Fruit fly (Drosophila melanogaster) whole organism, embryonic: ENCODE data around the gene rho-5.
A peak's percentile ranks its signal among the peaks of the same experiment; 100 is the strongest.

Experiments used
- CG10321 ChIP-seq: fragments of 200-800 bp; sonication (Bioruptor generic); IDR thresholded peaks from 2 replicates; pipeline ENCODE4 v1.3.6; 2022; ENCODE audit warnings: missing biosample characterization, missing genetic modification characterization
- CG10979 ChIP-seq: fragments of 200-800 bp; sonication (Bioruptor generic); optimal IDR thresholded peaks from 2 replicates; lab custom pipeline; 2018; ENCODE audit warnings: missing biosample characterization, mild to moderate bottlenecking, missing genetic modification characterization, moderate library complexity
- CG12744 ChIP-seq: fragments of 200-800 bp; sonication (Bioruptor generic); optimal IDR thresholded peaks from 2 replicates; lab custom pipeline; 2016; ENCODE audit warnings: missing biosample characterization, missing genetic modification characterization
- CG12942 ChIP-seq: fragments of 200-800 bp; sonication (Bioruptor generic); optimal IDR thresholded peaks from 3 replicates; lab custom pipeline; 2016; ENCODE audit warnings: missing biosample characterization, missing genetic modification characterization
- CG1647 ChIP-seq: fragments of 200-800 bp; sonication (Bioruptor generic); optimal IDR thresholded peaks from 3 replicates; lab custom pipeline; 2016; ENCODE audit warnings: missing biosample characterization, missing genetic modification characterization
- CG17359 ChIP-seq: fragments of 200-800 bp; sonication (Bioruptor generic); optimal IDR thresholded peaks from 3 replicates; lab custom pipeline; 2018; ENCODE audit warnings: missing biosample characterization, mild to moderate bottlenecking, missing genetic modification characterization, moderate library complexity
- CG17385 ChIP-seq: fragments of 200-800 bp; sonication (Bioruptor generic); optimal IDR thresholded peaks from 3 replicates; lab custom pipeline; 2018; ENCODE audit warnings: missing biosample characterization, mild to moderate bottlenecking, missing genetic modification characterization
- CG17802 ChIP-seq: fragments of 200-800 bp; sonication (Bioruptor generic); optimal IDR thresholded peaks from 2 replicates; lab custom pipeline; 2018; ENCODE audit warnings: missing biosample characterization, mild to moderate bottlenecking, missing genetic modification characterization, moderate library complexity
- CG2678 ChIP-seq: fragments of 200-800 bp; sonication (Bioruptor generic); optimal IDR thresholded peaks from 3 replicates; lab custom pipeline; 2019; ENCODE audit warnings: missing biosample characterization, mild to moderate bottlenecking, missing genetic modification characterization, moderate library complexity
- CG33557 ChIP-seq: fragments of 200-800 bp; sonication (Bioruptor generic); optimal IDR thresholded peaks from 2 replicates; lab custom pipeline; 2019; ENCODE audit warnings: missing biosample characterization, mild to moderate bottlenecking, missing genetic modification characterization, moderate library complexity
- CG34224 ChIP-seq: fragments of 200-800 bp; sonication (Bioruptor generic); IDR thresholded peaks from 3 replicates; pipeline ENCODE4 v1.3.6; 2022; ENCODE audit warnings: missing biosample characterization, missing genetic modification characterization; ENCODE audit not compliant: partially characterized antibody
- CG3726 ChIP-seq: fragments of 200-800 bp; sonication (Bioruptor generic); IDR thresholded peaks from 3 replicates; pipeline ENCODE4, ENCODE4 v1.3.6; 2022; ENCODE audit warnings: missing biosample characterization, missing genetic modification characterization
- CG3838 ChIP-seq: fragments of 200-800 bp; sonication (Bioruptor generic); optimal IDR thresholded peaks from 3 replicates; lab custom pipeline; 2016; ENCODE audit warnings: missing biosample characterization, missing genetic modification characterization
- CG4404 ChIP-seq: fragments of 200-800 bp; sonication (Bioruptor generic); IDR thresholded peaks from 2 replicates; pipeline ENCODE4 v1.3.6; 2022; ENCODE audit warnings: missing biosample characterization, missing genetic modification characterization
- CG4730 ChIP-seq: fragments of 200-800 bp; sonication (Bioruptor generic); IDR thresholded peaks from 2 replicates; pipeline ENCODE4 v1.3.6; 2022; ENCODE audit warnings: missing biosample characterization, missing genetic modification characterization
- CG6254 ChIP-seq: fragments of 200-800 bp; sonication (Bioruptor generic); optimal IDR thresholded peaks from 3 replicates; lab custom pipeline; 2017; ENCODE audit warnings: mild to moderate bottlenecking, missing biosample characterization, missing genetic modification reagents, missing genetic modification characterization
- CG7987 ChIP-seq: fragments of 200-800 bp; sonication (Bioruptor generic); optimal IDR thresholded peaks from 2 replicates; lab custom pipeline; 2018; ENCODE audit warnings: missing biosample characterization, mild to moderate bottlenecking, missing genetic modification characterization, moderate library complexity
- CG8388 ChIP-seq: fragments of 200-800 bp; sonication (Bioruptor generic); optimal IDR thresholded peaks from 2 replicates; lab custom pipeline; 2019; ENCODE audit warnings: missing biosample characterization, mild to moderate bottlenecking, missing genetic modification characterization, moderate library complexity
- CG8478 ChIP-seq: fragments of >200 bp; optimal IDR thresholded peaks from 2 replicates; lab custom pipeline; 2018
- CG8765 ChIP-seq: fragments of 200-800 bp; sonication (Bioruptor generic); IDR thresholded peaks from 2 replicates; pipeline ENCODE4 v1.3.6; 2022; ENCODE audit warnings: missing biosample characterization, missing genetic modification characterization
- CTCF ChIP-seq: fragments of 200-800 bp; sonication (Bioruptor generic); optimal IDR thresholded peaks from 2 replicates; lab custom pipeline; 2017; ENCODE audit warnings: missing biosample characterization, mild to moderate bottlenecking, missing genetic modification characterization, moderate library complexity
- Chrac-16 ChIP-seq: fragments of 200-800 bp; sonication (Bioruptor generic); optimal IDR thresholded peaks from 3 replicates; lab custom pipeline; 2016; ENCODE audit warnings: missing biosample characterization, missing genetic modification characterization
- Ets97D ChIP-seq: fragments of 200-800 bp; sonication (Bioruptor generic); optimal IDR thresholded peaks from 3 replicates; lab custom pipeline; 2016; ENCODE audit warnings: missing biosample characterization, missing genetic modification characterization
- Gsc ChIP-seq: fragments of 200-800 bp; sonication (Bioruptor generic); IDR thresholded peaks from 2 replicates; pipeline ENCODE4 v1.3.6; 2022; ENCODE audit warnings: missing biosample characterization, missing genetic modification characterization
- H15 ChIP-seq: fragments of 200-800 bp; sonication (Bioruptor generic); IDR thresholded peaks from 3 replicates; pipeline ENCODE4 v1.3.6; 2022; ENCODE audit warnings: missing biosample characterization, missing genetic modification characterization
- H2.0 ChIP-seq: fragments of 200-800 bp; sonication (Bioruptor generic); IDR thresholded peaks from 2 replicates; pipeline ENCODE4 v1.3.6; 2022; ENCODE audit warnings: missing biosample characterization, missing genetic modification characterization
- Lhr ChIP-seq: fragments of 200-800 bp; sonication (Bioruptor generic); optimal IDR thresholded peaks from 3 replicates; lab custom pipeline; 2017; ENCODE audit warnings: mild to moderate bottlenecking, missing biosample characterization, missing genetic modification reagents, missing genetic modification characterization
- Nf-YA ChIP-seq: fragments of 200-800 bp; sonication (Bioruptor generic); IDR thresholded peaks from 2 replicates; pipeline ENCODE4 v1.3.6; 2022; ENCODE audit warnings: missing biosample characterization, missing genetic modification characterization
- amos ChIP-seq: fragments of 200-800 bp; sonication (Bioruptor generic); IDR thresholded peaks from 2 replicates; pipeline ENCODE4 v1.3.6; 2022; ENCODE audit warnings: missing biosample characterization, missing genetic modification characterization; ENCODE audit not compliant: partially characterized antibody
- ap ChIP-seq: fragments of 200-800 bp; sonication (Bioruptor generic); IDR thresholded peaks from 2 replicates; pipeline ENCODE4 v1.3.6; 2022; ENCODE audit warnings: missing biosample characterization, missing genetic modification characterization
- bbx ChIP-seq: fragments of 200-800 bp; sonication (Bioruptor generic); IDR thresholded peaks from 2 replicates; pipeline ENCODE4 v1.3.6; 2022; ENCODE audit warnings: missing biosample characterization, missing genetic modification characterization; ENCODE audit not compliant: partially characterized antibody
- bowl ChIP-seq: fragments of 200-800 bp; sonication (Bioruptor generic); IDR thresholded peaks from 2 replicates; pipeline ENCODE4 v1.3.6; 2022; ENCODE audit warnings: missing biosample characterization, missing genetic modification characterization
- dan ChIP-seq: fragments of 200-800 bp; sonication (Bioruptor generic); IDR thresholded peaks from 2 replicates; pipeline ENCODE4 v1.3.6; 2022; ENCODE audit warnings: missing biosample characterization, missing genetic modification characterization
- dati ChIP-seq: fragments of 200-800 bp; sonication (Bioruptor generic); IDR thresholded peaks from 2 replicates; pipeline ENCODE4 v1.3.6; 2022; ENCODE audit warnings: missing biosample characterization, missing genetic modification characterization
- emc ChIP-seq: fragments of 200-800 bp; sonication (Bioruptor generic); optimal IDR thresholded peaks from 2 replicates; lab custom pipeline; 2016; ENCODE audit warnings: missing biosample characterization, missing genetic modification characterization
- exex ChIP-seq: fragments of 200-800 bp; sonication (Bioruptor generic); optimal IDR thresholded peaks from 4 replicates; lab custom pipeline; 2018; ENCODE audit warnings: missing biosample characterization, mild to moderate bottlenecking, missing genetic modification characterization, moderate library complexity
- fd64A ChIP-seq: fragments of 200-800 bp; sonication (Bioruptor generic); optimal IDR thresholded peaks from 3 replicates; lab custom pipeline; 2018; ENCODE audit warnings: missing biosample characterization, mild to moderate bottlenecking, missing genetic modification characterization
- grn ChIP-seq: fragments of 200-800 bp; sonication (Bioruptor generic); optimal IDR thresholded peaks from 3 replicates; lab custom pipeline; 2017; ENCODE audit warnings: missing biosample characterization, missing genetic modification characterization
- hb ChIP-seq: fragments of 200-800 bp; sonication (Bioruptor generic); IDR thresholded peaks from 3 replicates; pipeline ENCODE4 v1.3.6; 2022; ENCODE audit warnings: missing biosample characterization, missing genetic modification characterization; ENCODE audit not compliant: partially characterized antibody
- jumu ChIP-seq: fragments of 200-800 bp; sonication (Bioruptor generic); optimal IDR thresholded peaks from 3 replicates; lab custom pipeline; 2016; ENCODE audit warnings: missing biosample characterization, missing genetic modification characterization
- klu ChIP-seq: fragments of 200-800 bp; sonication (Bioruptor generic); IDR thresholded peaks from 2 replicates; pipeline ENCODE4 v1.3.6; 2022; ENCODE audit warnings: missing biosample characterization, missing genetic modification characterization
- lbe ChIP-seq: fragments of 200-800 bp; sonication (Bioruptor generic); optimal IDR thresholded peaks from 2 replicates; lab custom pipeline; 2016; ENCODE audit warnings: missing biosample characterization, mild to moderate bottlenecking, missing genetic modification characterization
- odd ChIP-seq: fragments of 200-800 bp; sonication (Bioruptor generic); optimal IDR thresholded peaks from 2 replicates; lab custom pipeline; 2017; ENCODE audit warnings: missing biosample characterization, mild to moderate bottlenecking, missing genetic modification characterization
- pho ChIP-seq: fragments of 200-800 bp; sonication (Bioruptor generic); optimal IDR thresholded peaks from 2 replicates; lab custom pipeline; 2016; ENCODE audit warnings: missing biosample characterization, missing genetic modification characterization
- pros ChIP-seq: fragments of 200-800 bp; sonication (Bioruptor generic); optimal IDR thresholded peaks from 3 replicates; lab custom pipeline; 2019; ENCODE audit warnings: missing biosample characterization, mild to moderate bottlenecking, missing genetic modification characterization, moderate library complexity
- sr ChIP-seq: fragments of 200-800 bp; sonication (Bioruptor generic); IDR thresholded peaks from 3 replicates; pipeline ENCODE4 v1.3.6; 2022; ENCODE audit warnings: missing biosample characterization, missing genetic modification characterization
- sug ChIP-seq: fragments of 200-800 bp; optimal IDR thresholded peaks from 2 replicates; lab custom pipeline; 2019; ENCODE audit warnings: missing biosample characterization, mild to moderate bottlenecking, missing genetic modification characterization, moderate library complexity
- tll ChIP-seq, 2 experiments: fragments of 200-800 bp in 1 of 2; fragments of >200 bp in 1 of 2; sonication (Bioruptor generic) in 1 of 2; optimal IDR thresholded peaks; 2 replicates each; lab custom pipeline; 2017 to 2019; ENCODE audit warnings: missing biosample characterization in 2 of 2, missing genetic modification characterization in 2 of 2, mild to moderate bottlenecking in 1 of 2, moderate library complexity in 1 of 2
- trem ChIP-seq: fragments of 200-800 bp; optimal IDR thresholded peaks from 3 replicates; lab custom pipeline; 2019; ENCODE audit warnings: missing biosample characterization, mild to moderate bottlenecking, missing genetic modification characterization, moderate library complexity
- tup ChIP-seq: fragments of 200-800 bp; sonication (Bioruptor generic); optimal IDR thresholded peaks from 2 replicates; lab custom pipeline; 2016; ENCODE audit warnings: missing biosample characterization, mild to moderate bottlenecking, missing genetic modification characterization, moderate library complexity
- twi ChIP-seq: fragments of 200-800 bp; optimal IDR thresholded peaks from 2 replicates; lab custom pipeline; 2019; ENCODE audit warnings: missing biosample characterization, mild to moderate bottlenecking, missing genetic modification characterization, moderate library complexity
- vnd ChIP-seq: fragments of 200-800 bp; sonication (Bioruptor generic); IDR thresholded peaks from 3 replicates; pipeline ENCODE4 v1.3.6; 2022; ENCODE audit warnings: missing biosample characterization, missing genetic modification characterization; ENCODE audit not compliant: partially characterized antibody

Gene rho-5

dm6 chr2L:10339212-10339721, 34.4 kb downstream of the rho-5 start, which contains the start of gene SamDC (continued):
- TF ChIP-seq klu (GFP tag; lab: Robert Waterston, UW) (no peak), CG2678 (tag; lab: Kevin White, UChicago) (peak; percentile 33), bbx (GFP tag; lab: Robert Waterston, UW) (peak; percentile 86), grn (GFP tag; lab: Kevin White, UChicago) (peak; percentile 99), CG3726 (no peak), sr (GFP tag; lab: Robert Waterston, UW) (no peak), CG6254 (no peak), odd (no peak), CG8388 (GFP tag; lab: Kevin White, UChicago) (peak; percentile 99), H2.0 (GFP tag; lab: Robert Waterston, UW) (no peak), CG12942 (GFP tag; lab: Kevin White, UChicago) (peak; percentile 4), sug (tag; lab: Kevin White, UChicago) (peak; percentile 48), CG8478 (lab: Kevin White, UChicago) (no peak), dati (GFP tag; lab: Robert Waterston, UW) (no peak), Ets97D (GFP tag; lab: Kevin White, UChicago) (peak; percentile 42), pho (GFP tag; lab: Kevin White, UChicago) (peak; percentile 46), Chrac-16 (GFP tag; lab: Kevin White, UChicago) (no peak), Gsc (GFP tag; lab: Robert Waterston, UW) (no peak), CG17385 (GFP tag; lab: Kevin White, UChicago) (peak; percentile 48), CG17802 (tag; lab: Kevin White, UChicago) (peak; percentile 91), hb (GFP tag; lab: Robert Waterston, UW) (peak; percentile 73; the same call in 2 of the 3 replicates), CG7987 (GFP tag; lab: Kevin White, UChicago) (peak; percentile 21), tll (GFP tag; optimal IDR thresholded peaks at IDR 0.05; lab: Kevin White, UChicago) (no peak), CG10979 (tag; lab: Kevin White, UChicago) (peak; percentile 16), ap (no peak), H15 (GFP tag; lab: Robert Waterston, UW) (no peak), CTCF (GFP tag; lab: Kevin White, UChicago) (no peak), emc (no peak), CG4404 (GFP tag; lab: Robert Waterston, UW) (no peak), amos (GFP tag; lab: Robert Waterston, UW) (peak; percentile 88; the same call in 1 of the 2 replicates), CG8765 (GFP tag; lab: Robert Waterston, UW) (no peak), CG1647 (no peak), vnd (GFP tag; lab: Robert Waterston, UW) (peak; percentile 59; the same call in 2 of the 3 replicates), twi (tag; lab: Kevin White, UChicago) (peak; percentile 17), CG10321 (no peak), trem (tag; lab: Kevin White, UChicago) (peak; percentile 45), exex (tag; lab: Kevin White, UChicago) (no peak), tup (GFP tag; lab: Kevin White, UChicago) (no peak), CG12744 (no peak), pros (GFP tag; lab: Kevin White, UChicago) (peak; percentile 14), jumu (GFP tag; lab: Kevin White, UChicago) (peak; percentile 25), CG4730 (GFP tag; lab: Robert Waterston, UW) (no peak), bowl (GFP tag; lab: Robert Waterston, UW) (no peak), CG34224 (peak; percentile 79), dan (GFP tag; lab: Robert Waterston, UW) (no peak), Lhr (GFP tag; lab: Kevin White, UChicago) (peak; percentile 79), lbe (GFP tag; lab: Kevin White, UChicago) (peak; percentile 13), fd64A (GFP tag; lab: Kevin White, UChicago) (no peak), Nf-YA (GFP tag; lab: Robert Waterston, UW) (no peak), CG17359 (tag; lab: Kevin White, UChicago) (peak; percentile 23), CG33557 (no peak), CG3838 (GFP tag; lab: Kevin White, UChicago) (no peak)
